Fruit fly (Drosophila melanogaster) whole organism, embryonic: ENCODE results near the gene msd1.

Experiments used
- Aef1 ChIP-seq: fragments of 200-800 bp; sonication (Bioruptor generic); IDR thresholded peaks from 3 replicates; pipeline ENCODE4 v1.3.6; 2022; ENCODE audit warnings: missing biosample characterization, missing genetic modification characterization
- B-H1 ChIP-seq: fragments of 200-800 bp; sonication (Bioruptor generic); IDR thresholded peaks from 3 replicates; pipeline ENCODE4 v1.3.6; 2022; ENCODE audit warnings: missing biosample characterization, missing genetic modification characterization
- Blimp-1 ChIP-seq: fragments of 200-800 bp; sonication (Bioruptor generic); optimal IDR thresholded peaks from 3 replicates; lab custom pipeline; 2018; ENCODE audit warnings: missing biosample characterization, missing genetic modification characterization, mild to moderate bottlenecking, moderate library complexity, missing genetic modification reagents
- CG10274 ChIP-seq: fragments of 200-800 bp; sonication (Bioruptor generic); optimal IDR thresholded peaks from 3 replicates; lab custom pipeline; 2017; ENCODE audit warnings: missing biosample characterization, mild to moderate bottlenecking, missing genetic modification characterization
- CG10654 ChIP-seq: fragments of 200-800 bp; sonication (Bioruptor generic); optimal IDR thresholded peaks from 2 replicates; lab custom pipeline; 2016; ENCODE audit warnings: missing biosample characterization, missing genetic modification characterization
- CG11695 ChIP-seq: fragments of 200-800 bp; sonication (Bioruptor generic); IDR thresholded peaks from 3 replicates; pipeline ENCODE4 v1.3.6; 2022; ENCODE audit warnings: missing biosample characterization, missing genetic modification characterization
- CG1233 ChIP-seq: fragments of 200-800 bp; sonication (Bioruptor generic); optimal IDR thresholded peaks from 4 replicates; lab custom pipeline; 2018; ENCODE audit warnings: missing biosample characterization, mild to moderate bottlenecking, missing genetic modification characterization
- CG12391 ChIP-seq: fragments of 200-800 bp; sonication (Bioruptor generic); optimal IDR thresholded peaks from 3 replicates; lab custom pipeline; 2018; ENCODE audit warnings: missing biosample characterization, mild to moderate bottlenecking, missing genetic modification characterization, moderate library complexity
- CG13296 ChIP-seq: fragments of 200-800 bp; sonication (Bioruptor generic); optimal IDR thresholded peaks from 3 replicates; lab custom pipeline; 2018; ENCODE audit warnings: missing biosample characterization, mild to moderate bottlenecking, missing genetic modification characterization
- CG14441 ChIP-seq: fragments of 200-800 bp; sonication (Bioruptor generic); IDR thresholded peaks from 2 replicates; pipeline ENCODE4 v1.3.6; 2022; ENCODE audit warnings: missing biosample characterization, missing genetic modification characterization
- CG1602 ChIP-seq: fragments of 200-800 bp; sonication (Bioruptor generic); optimal IDR thresholded peaks from 3 replicates; lab custom pipeline; 2016; ENCODE audit warnings: missing biosample characterization, missing genetic modification characterization
- CG17802 ChIP-seq: fragments of 200-800 bp; sonication (Bioruptor generic); optimal IDR thresholded peaks from 2 replicates; lab custom pipeline; 2018; ENCODE audit warnings: missing biosample characterization, mild to moderate bottlenecking, missing genetic modification characterization, moderate library complexity
- CG2678 ChIP-seq: fragments of 200-800 bp; sonication (Bioruptor generic); optimal IDR thresholded peaks from 3 replicates; lab custom pipeline; 2019; ENCODE audit warnings: missing biosample characterization, mild to moderate bottlenecking, missing genetic modification characterization, moderate library complexity
- CG2889 ChIP-seq: fragments of 200-800 bp; sonication (Bioruptor generic); IDR thresholded peaks from 3 replicates; pipeline ENCODE4 v1.3.6; 2022; ENCODE audit warnings: missing biosample characterization, missing genetic modification characterization
- CG3407 ChIP-seq: fragments of 200-800 bp; sonication (Bioruptor generic); optimal IDR thresholded peaks from 2 replicates; lab custom pipeline; 2018; ENCODE audit warnings: missing biosample characterization, mild to moderate bottlenecking, missing genetic modification characterization
- CG6791 ChIP-seq: fragments of 200-800 bp; sonication (Bioruptor generic); IDR thresholded peaks from 3 replicates; pipeline ENCODE4 v1.3.6; 2022; ENCODE audit warnings: missing biosample characterization, missing genetic modification characterization; ENCODE audit not compliant: partially characterized antibody
- CG7556 ChIP-seq: fragments of 200-800 bp; sonication (Bioruptor generic); optimal IDR thresholded peaks from 2 replicates; lab custom pipeline; 2017; ENCODE audit warnings: missing biosample characterization, mild to moderate bottlenecking, missing genetic modification characterization
- CG7839 ChIP-seq: fragments of 200-800 bp; sonication (Bioruptor generic); optimal IDR thresholded peaks from 3 replicates; lab custom pipeline; 2018; ENCODE audit warnings: missing biosample characterization, mild to moderate bottlenecking, missing genetic modification characterization, moderate library complexity
- CG8388 ChIP-seq: fragments of 200-800 bp; sonication (Bioruptor generic); optimal IDR thresholded peaks from 2 replicates; lab custom pipeline; 2019; ENCODE audit warnings: missing biosample characterization, mild to moderate bottlenecking, missing genetic modification characterization, moderate library complexity
- CG9876 ChIP-seq: fragments of 200-800 bp; sonication (Bioruptor generic); optimal IDR thresholded peaks from 2 replicates; lab custom pipeline; 2016; ENCODE audit warnings: missing biosample characterization, missing genetic modification characterization
- CrebB ChIP-seq: fragments of 200-800 bp; sonication (Bioruptor generic); optimal IDR thresholded peaks from 3 replicates; lab custom pipeline; 2018; ENCODE audit warnings: missing biosample characterization, mild to moderate bottlenecking, missing genetic modification characterization
- D ChIP-seq, 2 experiments: fragments of 200-800 bp in 1 of 2; fragments of >200 bp in 1 of 2; sonication (Bioruptor generic) in 1 of 2; optimal IDR thresholded peaks; 2 replicates in 1 of 2; 3 replicates in 1 of 2; lab custom pipeline; 2017; ENCODE audit warnings: mild to moderate bottlenecking in 1 of 2, missing biosample characterization in 1 of 2, missing genetic modification characterization in 1 of 2, missing genetic modification reagents in 1 of 2
- Doc3 ChIP-seq: fragments of 200-800 bp; sonication (Bioruptor generic); IDR thresholded peaks from 3 replicates; pipeline ENCODE4 v1.3.6; 2022; ENCODE audit warnings: missing biosample characterization, missing genetic modification characterization; ENCODE audit not compliant: partially characterized antibody
- Drgx ChIP-seq: fragments of 200-800 bp; sonication (Bioruptor generic); IDR thresholded peaks from 2 replicates; pipeline ENCODE4 v1.3.6; 2022; ENCODE audit warnings: missing biosample characterization, missing genetic modification characterization
- Fer3 ChIP-seq: fragments of 200-800 bp; sonication (Bioruptor generic); optimal IDR thresholded peaks from 2 replicates; lab custom pipeline; 2018; ENCODE audit warnings: missing biosample characterization, mild to moderate bottlenecking, missing genetic modification characterization, moderate library complexity
- H15 ChIP-seq: fragments of 200-800 bp; sonication (Bioruptor generic); IDR thresholded peaks from 3 replicates; pipeline ENCODE4 v1.3.6; 2022; ENCODE audit warnings: missing biosample characterization, missing genetic modification characterization
- Hmx ChIP-seq: fragments of 200-800 bp; sonication (Bioruptor generic); optimal IDR thresholded peaks from 2 replicates; lab custom pipeline; 2016; ENCODE audit warnings: missing biosample characterization, missing genetic modification characterization
- Hr51 ChIP-seq, 2 experiments: fragments of 200-800 bp; sonication (Bioruptor generic); optimal IDR thresholded peaks; 2 replicates in 1 of 2; 3 replicates in 1 of 2; lab custom pipeline; 2016 to 2018; ENCODE audit warnings: missing biosample characterization in 2 of 2, missing genetic modification characterization in 2 of 2, mild to moderate bottlenecking in 1 of 2, moderate library complexity in 1 of 2
- Lhr ChIP-seq: fragments of 200-800 bp; sonication (Bioruptor generic); optimal IDR thresholded peaks from 3 replicates; lab custom pipeline; 2017; ENCODE audit warnings: mild to moderate bottlenecking, missing biosample characterization, missing genetic modification reagents, missing genetic modification characterization
- MESR4 ChIP-seq: fragments of 200-800 bp; sonication (Bioruptor generic); optimal IDR thresholded peaks from 2 replicates; lab custom pipeline; 2018; ENCODE audit warnings: missing biosample characterization, mild to moderate bottlenecking, missing genetic modification characterization, moderate library complexity
- Meics ChIP-seq: fragments of 200-800 bp; sonication (Bioruptor generic); optimal IDR thresholded peaks from 2 replicates; lab custom pipeline; 2017; ENCODE audit warnings: missing biosample characterization, mild to moderate bottlenecking, missing genetic modification characterization
- PHDP ChIP-seq: fragments of 200-800 bp; sonication (Bioruptor generic); optimal IDR thresholded peaks from 3 replicates; lab custom pipeline; 2018; ENCODE audit warnings: missing biosample characterization, mild to moderate bottlenecking, missing genetic modification characterization, moderate library complexity
- Ssrp ChIP-seq: fragments of 200-800 bp; sonication (Bioruptor generic); optimal IDR thresholded peaks from 2 replicates; lab custom pipeline; 2018; ENCODE audit warnings: missing biosample characterization, mild to moderate bottlenecking, missing genetic modification characterization, moderate library complexity
- ab ChIP-seq: fragments of 200-800 bp; sonication (Bioruptor generic); optimal IDR thresholded peaks from 2 replicates; lab custom pipeline; 2016; ENCODE audit warnings: missing biosample characterization, missing genetic modification characterization
- bab2 ChIP-seq: fragments of 200-800 bp; sonication (Bioruptor generic); optimal IDR thresholded peaks from 2 replicates; lab custom pipeline; 2016; ENCODE audit warnings: missing biosample characterization, missing genetic modification characterization
- da ChIP-seq: fragments of 200-800 bp; sonication (Bioruptor generic); optimal IDR thresholded peaks from 2 replicates; lab custom pipeline; 2016; ENCODE audit warnings: missing biosample characterization, missing genetic modification characterization
- ems ChIP-seq: fragments of 200-800 bp; sonication (Bioruptor generic); optimal IDR thresholded peaks from 3 replicates; lab custom pipeline; 2016; ENCODE audit warnings: missing biosample characterization, missing genetic modification characterization
- gfzf ChIP-seq: fragments of 200-800 bp; sonication (Bioruptor generic); optimal IDR thresholded peaks from 2 replicates; lab custom pipeline; 2016; ENCODE audit warnings: missing biosample characterization, mild to moderate bottlenecking, missing genetic modification characterization, moderate library complexity
- ind ChIP-seq: fragments of 200-800 bp; sonication (Bioruptor generic); optimal IDR thresholded peaks from 3 replicates; lab custom pipeline; 2016; ENCODE audit warnings: missing biosample characterization, missing genetic modification characterization
- ken ChIP-seq: fragments of 200-800 bp; sonication (Bioruptor generic); IDR thresholded peaks from 3 replicates; pipeline ENCODE4 v1.3.6; 2022; ENCODE audit warnings: missing biosample characterization, missing genetic modification characterization
- lola ChIP-seq, 3 experiments: fragments of >200 bp in 2 of 3; fragments of 200-800 bp in 1 of 3; sonication (Bioruptor generic) in 1 of 3; optimal IDR thresholded peaks; 2 replicates each; lab custom pipeline; 2017 to 2019; ENCODE audit warnings: missing biosample characterization in 3 of 3, missing genetic modification characterization in 3 of 3, mild to moderate bottlenecking in 1 of 3, moderate library complexity in 1 of 3
- otp ChIP-seq: fragments of 200-800 bp; sonication (Bioruptor generic); IDR thresholded peaks from 3 replicates; pipeline ENCODE4, ENCODE4 v1.3.6; 2022; ENCODE audit warnings: missing biosample characterization, missing genetic modification characterization
- p53 ChIP-seq: fragments of 200-800 bp; sonication (Bioruptor generic); optimal IDR thresholded peaks from 2 replicates; lab custom pipeline; 2016; ENCODE audit warnings: missing biosample characterization, missing genetic modification characterization
- phol ChIP-seq: fragments of 200-800 bp; sonication (Bioruptor generic); optimal IDR thresholded peaks from 3 replicates; lab custom pipeline; 2018; ENCODE audit warnings: missing biosample characterization, mild to moderate bottlenecking, missing genetic modification characterization, moderate library complexity
- salm ChIP-seq: fragments of 200-800 bp; sonication (Bioruptor generic); optimal IDR thresholded peaks from 2 replicates; lab custom pipeline; 2018; ENCODE audit warnings: missing biosample characterization, mild to moderate bottlenecking, missing genetic modification characterization
- trem ChIP-seq: fragments of 200-800 bp; optimal IDR thresholded peaks from 3 replicates; lab custom pipeline; 2019; ENCODE audit warnings: missing biosample characterization, mild to moderate bottlenecking, missing genetic modification characterization, moderate library complexity
- yki ChIP-seq: fragments of >200 bp; optimal IDR thresholded peaks from 3 replicates; lab custom pipeline; 2018
- z ChIP-seq: fragments of 200-800 bp; sonication (Bioruptor generic); IDR thresholded peaks from 3 replicates; pipeline ENCODE4 v1.3.6; 2022; ENCODE audit warnings: missing biosample characterization, missing genetic modification characterization

msd1 gene

dm6 chr3L:1376014-1376745, 44.6 kb downstream of the msd1 start (continued):
- TF ChIP-seq bab2, result peak; percentile 50
- TF ChIP-seq CG8388 (GFP tag; lab: Kevin White, UChicago), result peak; percentile 57
- peak; percentile 74 for TF ChIP-seq Doc3
- no peak for TF ChIP-seq Hmx (GFP tag; lab: Kevin White, UChicago)
- TF ChIP-seq CG13296 (GFP tag; lab: Kevin White, UChicago), result no peak
- peak; percentile 83 for TF ChIP-seq Drgx (GFP tag; lab: Robert Waterston, UW)
- no peak for TF ChIP-seq CG2889 (GFP tag; lab: Robert Waterston, UW)
- no peak for TF ChIP-seq yki (lab: Kevin White, UChicago)
- TF ChIP-seq CG3407 (GFP tag; lab: Kevin White, UChicago), result peak; percentile 46
- TF ChIP-seq z (GFP tag; lab: Robert Waterston, UW), result 0 out of 3 replicates have a peak, but pooled peaks have one; percentile 21
- TF ChIP-seq ind, result peak; percentile 23
- no peak for TF ChIP-seq ab (GFP tag; lab: Kevin White, UChicago)
- TF ChIP-seq CG14441 (GFP tag; lab: Robert Waterston, UW), result peak; percentile 65
- TF ChIP-seq otp (GFP tag; lab: Robert Waterston, UW), result no peak; the same call in 2 of the 3 replicates
- peak; percentile 26 for TF ChIP-seq salm (tag; lab: Kevin White, UChicago)
- TF ChIP-seq CG11695 (GFP tag; lab: Robert Waterston, UW), result 0 out of 3 replicates have a peak, but pooled peaks have one; percentile 33
- TF ChIP-seq Lhr (GFP tag; lab: Kevin White, UChicago), result no peak
- no peak for TF ChIP-seq CG6791 (GFP tag; lab: Robert Waterston, UW)
- TF ChIP-seq CG7556, result peak; percentile 28
- peak; percentile 22 for TF ChIP-seq CG1602 (GFP tag; lab: Kevin White, UChicago)
- TF ChIP-seq CG10654 (GFP tag; lab: Kevin White, UChicago), result peak; percentile 6
- peak; percentile 1 for TF ChIP-seq Fer3
- TF ChIP-seq Blimp-1, result peak; percentile 59
- TF ChIP-seq lola (GFP tag; optimal IDR thresholded peaks at IDR 0.05; lab: Kevin White, UChicago), result peak in 1 of 3 experiments; percentile 31
- TF ChIP-seq phol, result peak; percentile 51
- no peak for TF ChIP-seq gfzf (GFP tag; lab: Kevin White, UChicago)
- TF ChIP-seq CG10274, result no peak
- TF ChIP-seq CG12391 (tag; lab: Kevin White, UChicago), result peak; percentile 60
- no peak for TF ChIP-seq CG9876
- TF ChIP-seq H15 (GFP tag; lab: Robert Waterston, UW), result peak; percentile 51; the same call in 1 of the 3 replicates
- TF ChIP-seq ken (GFP tag; lab: Robert Waterston, UW), result peak; percentile 65; the same call in 2 of the 3 replicates
- TF ChIP-seq D (optimal IDR thresholded peaks at IDR 0.05; lab: Kevin White, UChicago), result no peak
- TF ChIP-seq D (GFP tag; optimal IDR thresholded peaks at IDR 0.05; lab: Kevin White, UChicago), result no peak
- peak; percentile 60 for TF ChIP-seq PHDP (tag; lab: Kevin White, UChicago)
- no peak for TF ChIP-seq MESR4 (GFP tag; lab: Kevin White, UChicago)
- peak; percentile 46 for TF ChIP-seq CG2678 (tag; lab: Kevin White, UChicago)
- no peak for TF ChIP-seq CG1233 (GFP tag; lab: Kevin White, UChicago)
- no peak for TF ChIP-seq ems (GFP tag; lab: Kevin White, UChicago)
- TF ChIP-seq CG7839, result peak; percentile 43
- no peak for TF ChIP-seq CrebB
- no peak for TF ChIP-seq da (GFP tag; lab: Kevin White, UChicago)
- TF ChIP-seq trem, result no peak
- TF ChIP-seq p53 (GFP tag; lab: Kevin White, UChicago), result no peak
- TF ChIP-seq Aef1 (GFP tag; lab: Robert Waterston, UW), result peak; percentile 23; the same call in 1 of the 3 replicates
- TF ChIP-seq B-H1 (GFP tag; lab: Robert Waterston, UW), result peak; percentile 26; the same call in 2 of the 3 replicates
- TF ChIP-seq CG17802 (tag; lab: Kevin White, UChicago), result no peak
- TF ChIP-seq Meics (GFP tag; lab: Kevin White, UChicago), result no peak
- TF ChIP-seq Ssrp (tag; lab: Kevin White, UChicago), result peak; percentile 31
- TF ChIP-seq Hr51 (GFP tag; optimal IDR thresholded peaks at IDR 0.05; lab: Kevin White, UChicago), result peak in 1 of 2 experiments; percentile 70
